Fruit fly (Drosophila melanogaster) whole organism, embryonic: ENCODE measurements around the gene DhpD.

Source experiments
- Antp ChIP-seq: fragments of 200-800 bp; sonication (Bioruptor generic); optimal IDR thresholded peaks from 3 replicates; lab custom pipeline; 2016; ENCODE audit warnings: missing biosample characterization, missing genetic modification characterization
- Atf-2 ChIP-seq: fragments of 200-800 bp; sonication (Bioruptor generic); optimal IDR thresholded peaks from 2 replicates; lab custom pipeline; 2016; ENCODE audit warnings: missing biosample characterization, missing genetic modification characterization
- CG1024 ChIP-seq: fragments of 200-800 bp; sonication (Bioruptor generic); IDR thresholded peaks from 2 replicates; pipeline ENCODE4 v1.3.6; 2022; ENCODE audit warnings: missing biosample characterization, missing genetic modification characterization
- CG1233 ChIP-seq: fragments of 200-800 bp; sonication (Bioruptor generic); optimal IDR thresholded peaks from 4 replicates; lab custom pipeline; 2018; ENCODE audit warnings: missing biosample characterization, mild to moderate bottlenecking, missing genetic modification characterization
- CG13296 ChIP-seq: fragments of 200-800 bp; sonication (Bioruptor generic); optimal IDR thresholded peaks from 3 replicates; lab custom pipeline; 2018; ENCODE audit warnings: missing biosample characterization, mild to moderate bottlenecking, missing genetic modification characterization
- CG17802 ChIP-seq: fragments of 200-800 bp; sonication (Bioruptor generic); optimal IDR thresholded peaks from 2 replicates; lab custom pipeline; 2018; ENCODE audit warnings: missing biosample characterization, mild to moderate bottlenecking, missing genetic modification characterization, moderate library complexity
- CG2202 ChIP-seq: fragments of 200-800 bp; sonication (Bioruptor generic); optimal IDR thresholded peaks from 2 replicates; lab custom pipeline; 2018; ENCODE audit warnings: missing biosample characterization, mild to moderate bottlenecking, missing genetic modification characterization
- CG30403 ChIP-seq: fragments of 200-800 bp; sonication (Bioruptor generic); optimal IDR thresholded peaks from 3 replicates; lab custom pipeline; 2016; ENCODE audit warnings: missing biosample characterization, missing genetic modification characterization
- CG34422 ChIP-seq: fragments of 200-800 bp; sonication (Bioruptor generic); IDR thresholded peaks from 3 replicates; pipeline ENCODE4 v1.3.6; 2022; ENCODE audit warnings: missing biosample characterization, missing genetic modification characterization
- CG6683 ChIP-seq: fragments of 200-800 bp; sonication (Bioruptor generic); optimal IDR thresholded peaks from 2 replicates; lab custom pipeline; 2017; ENCODE audit warnings: missing biosample characterization, mild to moderate bottlenecking, missing genetic modification characterization, missing genetic modification reagents
- CG6854 ChIP-seq: fragments of 200-800 bp; sonication (Bioruptor generic); optimal IDR thresholded peaks from 3 replicates; lab custom pipeline; 2017; ENCODE audit warnings: missing biosample characterization, mild to moderate bottlenecking, missing genetic modification characterization
- CG8944 ChIP-seq: fragments of 200-800 bp; sonication (Bioruptor generic); optimal IDR thresholded peaks from 3 replicates; lab custom pipeline; 2016; ENCODE audit warnings: missing biosample characterization, missing genetic modification characterization
- CG9215 ChIP-seq: fragments of 200-800 bp; sonication (Bioruptor generic); IDR thresholded peaks from 2 replicates; pipeline ENCODE4 v1.3.6; 2022; ENCODE audit warnings: missing biosample characterization, missing genetic modification characterization
- CG9437 ChIP-seq: fragments of 200-800 bp; sonication (Bioruptor generic); optimal IDR thresholded peaks from 2 replicates; lab custom pipeline; 2018; ENCODE audit warnings: missing biosample characterization, mild to moderate bottlenecking, missing genetic modification characterization
- CG9932 ChIP-seq: fragments of 200-800 bp; sonication (Bioruptor generic); IDR thresholded peaks from 2 replicates; pipeline ENCODE4 v1.3.6; 2022; ENCODE audit warnings: missing biosample characterization, missing genetic modification characterization
- CoRest ChIP-seq: fragments of 200-800 bp; sonication (Bioruptor generic); optimal IDR thresholded peaks from 3 replicates; lab custom pipeline; 2018; ENCODE audit warnings: missing biosample characterization, mild to moderate bottlenecking, missing genetic modification characterization, moderate library complexity
- Dad ChIP-seq: fragments of 200-800 bp; sonication (Bioruptor generic); optimal IDR thresholded peaks from 3 replicates; lab custom pipeline; 2016; ENCODE audit warnings: missing biosample characterization, missing genetic modification characterization
- Deaf1 ChIP-seq: fragments of 200-800 bp; optimal IDR thresholded peaks from 3 replicates; lab custom pipeline; 2019; ENCODE audit warnings: missing biosample characterization, mild to moderate bottlenecking, missing genetic modification characterization, moderate library complexity
- H2.0 ChIP-seq: fragments of 200-800 bp; sonication (Bioruptor generic); IDR thresholded peaks from 2 replicates; pipeline ENCODE4 v1.3.6; 2022; ENCODE audit warnings: missing biosample characterization, missing genetic modification characterization
- Hsf ChIP-seq: fragments of 200-800 bp; sonication (Bioruptor generic); optimal IDR thresholded peaks from 3 replicates; lab custom pipeline; 2016; ENCODE audit warnings: missing biosample characterization, missing genetic modification characterization
- Lpt ChIP-seq: fragments of >200 bp; optimal IDR thresholded peaks from 2 replicates; lab custom pipeline; 2018; ENCODE audit warnings: missing biosample characterization, missing genetic modification characterization
- Max ChIP-seq: fragments of 200-800 bp; sonication (Bioruptor generic); optimal IDR thresholded peaks from 2 replicates; lab custom pipeline; 2016; ENCODE audit warnings: missing biosample characterization, mild to moderate bottlenecking, missing genetic modification characterization
- Mrtf ChIP-seq: fragments of 200-800 bp; sonication (Bioruptor generic); IDR thresholded peaks from 3 replicates; pipeline ENCODE4 v1.3.6; 2022; ENCODE audit warnings: missing biosample characterization, missing genetic modification characterization
- NC2β ChIP-seq: fragments of 200-800 bp; sonication (Bioruptor generic); optimal IDR thresholded peaks from 2 replicates; lab custom pipeline; 2016; ENCODE audit warnings: missing biosample characterization, missing genetic modification characterization
- Neu2 ChIP-seq: fragments of 200-800 bp; sonication (Bioruptor generic); optimal IDR thresholded peaks from 3 replicates; lab custom pipeline; 2016; ENCODE audit warnings: missing biosample characterization, missing genetic modification characterization, borderline replicate concordance
- Nf-YC ChIP-seq: fragments of 200-800 bp; optimal IDR thresholded peaks from 3 replicates; lab custom pipeline; 2019; ENCODE audit warnings: missing biosample characterization, mild to moderate bottlenecking, missing genetic modification characterization, moderate library complexity
- NfI ChIP-seq: fragments of 200-800 bp; sonication (Bioruptor generic); optimal IDR thresholded peaks from 3 replicates; lab custom pipeline; 2018; ENCODE audit warnings: missing biosample characterization, mild to moderate bottlenecking, missing genetic modification characterization, moderate library complexity
- Oaz ChIP-seq: fragments of 200-800 bp; sonication (Bioruptor generic); IDR thresholded peaks from 2 replicates; pipeline ENCODE4 v1.3.6; 2022; ENCODE audit warnings: missing biosample characterization, missing genetic modification characterization
- Ptx1 ChIP-seq: fragments of 200-800 bp; sonication (Bioruptor generic); IDR thresholded peaks from 2 replicates; pipeline ENCODE4 v1.3.6; 2022; ENCODE audit warnings: missing biosample characterization, missing genetic modification characterization
- Rfx ChIP-seq: fragments of 200-800 bp; sonication (Bioruptor generic); IDR thresholded peaks from 2 replicates; pipeline ENCODE4 v1.3.6; 2022; ENCODE audit warnings: missing biosample characterization, missing genetic modification characterization
- chm ChIP-seq: fragments of 200-800 bp; sonication (Bioruptor generic); IDR thresholded peaks from 2 replicates; pipeline ENCODE4 v1.3.6; 2022; ENCODE audit warnings: missing biosample characterization, missing genetic modification characterization
- crol ChIP-seq: fragments of 200-800 bp; sonication (Bioruptor generic); IDR thresholded peaks from 2 replicates; pipeline ENCODE4 v1.3.6; 2022; ENCODE audit warnings: missing biosample characterization, missing genetic modification characterization
- dysf ChIP-seq: fragments of 200-800 bp; sonication (Bioruptor generic); IDR thresholded peaks from 3 replicates; pipeline ENCODE4 v1.3.6; 2022; ENCODE audit warnings: missing biosample characterization, missing genetic modification characterization
- en ChIP-seq: fragments of 200-800 bp; sonication (Bioruptor generic); optimal IDR thresholded peaks from 2 replicates; lab custom pipeline; 2016; ENCODE audit warnings: missing biosample characterization, missing genetic modification characterization
- eve ChIP-seq, 2 experiments: fragments of >200 bp; optimal IDR thresholded peaks; 2 replicates each; lab custom pipeline; 2017; ENCODE audit warnings: missing biosample characterization in 2 of 2, missing genetic modification characterization in 2 of 2
- gcm2 ChIP-seq: fragments of 200-800 bp; sonication (Bioruptor generic); optimal IDR thresholded peaks from 2 replicates; lab custom pipeline; 2016; ENCODE audit warnings: missing biosample characterization, missing genetic modification characterization
- gfzf ChIP-seq: fragments of 200-800 bp; sonication (Bioruptor generic); optimal IDR thresholded peaks from 2 replicates; lab custom pipeline; 2016; ENCODE audit warnings: missing biosample characterization, mild to moderate bottlenecking, missing genetic modification characterization, moderate library complexity
- grau ChIP-seq: fragments of 200-800 bp; optimal IDR thresholded peaks from 3 replicates; lab custom pipeline; 2019; ENCODE audit warnings: missing biosample characterization, mild to moderate bottlenecking, missing genetic modification characterization, moderate library complexity
- gt ChIP-seq: fragments of 200-800 bp; sonication (Bioruptor generic); IDR thresholded peaks from 2 replicates; pipeline ENCODE4 v1.3.6; 2022; ENCODE audit warnings: missing biosample characterization, missing genetic modification characterization
- hb ChIP-seq: fragments of 200-800 bp; sonication (Bioruptor generic); IDR thresholded peaks from 3 replicates; pipeline ENCODE4 v1.3.6; 2022; ENCODE audit warnings: missing biosample characterization, missing genetic modification characterization; ENCODE audit not compliant: partially characterized antibody
- pfk ChIP-seq: fragments of 200-800 bp; sonication (Bioruptor generic); optimal IDR thresholded peaks from 2 replicates; lab custom pipeline; 2018; ENCODE audit warnings: missing biosample characterization, mild to moderate bottlenecking, missing genetic modification characterization, moderate library complexity
- pho ChIP-seq: fragments of 200-800 bp; sonication (Bioruptor generic); optimal IDR thresholded peaks from 2 replicates; lab custom pipeline; 2016; ENCODE audit warnings: missing biosample characterization, missing genetic modification characterization
- rib ChIP-seq: fragments of 200-800 bp; sonication (Bioruptor generic); IDR thresholded peaks from 2 replicates; pipeline ENCODE4 v1.3.6; 2022; ENCODE audit warnings: missing biosample characterization, missing genetic modification characterization
- schlank ChIP-seq: fragments of 200-800 bp; sonication (Bioruptor generic); optimal IDR thresholded peaks from 2 replicates; lab custom pipeline; 2018; ENCODE audit warnings: missing biosample characterization, mild to moderate bottlenecking, missing genetic modification characterization
- sima ChIP-seq: fragments of 200-800 bp; sonication (Bioruptor generic); optimal IDR thresholded peaks from 2 replicates; lab custom pipeline; 2016; ENCODE audit warnings: missing biosample characterization, missing genetic modification characterization
- stwl ChIP-seq: fragments of 200-800 bp; sonication (Bioruptor generic); optimal IDR thresholded peaks from 3 replicates; lab custom pipeline; 2018; ENCODE audit warnings: missing biosample characterization, mild to moderate bottlenecking, missing genetic modification characterization, moderate library complexity
- tio ChIP-seq: fragments of 200-800 bp; sonication (Bioruptor generic); optimal IDR thresholded peaks from 2 replicates; lab custom pipeline; 2017; ENCODE audit warnings: missing biosample characterization, missing genetic modification characterization, inconsistent platforms
- tna ChIP-seq: fragments of 200-800 bp; sonication (Bioruptor generic); IDR thresholded peaks from 2 replicates; pipeline ENCODE4 v1.3.6; 2022; ENCODE audit warnings: missing biosample characterization, missing genetic modification characterization; ENCODE audit not compliant: partially characterized antibody
- toy ChIP-seq: fragments of 200-800 bp; sonication (Bioruptor generic); IDR thresholded peaks from 2 replicates; pipeline ENCODE4 v1.3.6; 2022; ENCODE audit warnings: missing biosample characterization, missing genetic modification characterization
- twi ChIP-seq: fragments of 200-800 bp; optimal IDR thresholded peaks from 2 replicates; lab custom pipeline; 2019; ENCODE audit warnings: missing biosample characterization, mild to moderate bottlenecking, missing genetic modification characterization, moderate library complexity
- usp ChIP-seq: fragments of >200 bp; optimal IDR thresholded peaks from 2 replicates; lab custom pipeline; 2017; ENCODE audit warnings: missing biosample characterization, missing genetic modification characterization
- zen ChIP-seq: fragments of 200-800 bp; sonication (Bioruptor generic); optimal IDR thresholded peaks from 3 replicates; lab custom pipeline; 2018; ENCODE audit warnings: missing biosample characterization, mild to moderate bottlenecking, missing genetic modification characterization, moderate library complexity

DhpD gene

dm6 chr3R:4214038-4214437 is 15.0 kb downstream of the DhpD start (continued):
- TF ChIP-seq eve (GFP tag; optimal IDR thresholded peaks at IDR 0.05; lab: Kevin White, UChicago) = no peak
- peak; percentile 89 for TF ChIP-seq Antp (GFP tag; lab: Kevin White, UChicago)
- peak; percentile 71 for TF ChIP-seq Oaz (GFP tag; lab: Robert Waterston, UW)
- peak; percentile 69 for TF ChIP-seq CG30403 (GFP tag; lab: Kevin White, UChicago)
- peak; percentile 39 for TF ChIP-seq CG9437 (GFP tag; lab: Kevin White, UChicago)
- TF ChIP-seq Dad (GFP tag; lab: Kevin White, UChicago) = peak; percentile 72
- TF ChIP-seq grau (tag; lab: Kevin White, UChicago) = peak; percentile 70
- peak; percentile 88 for TF ChIP-seq Rfx (GFP tag; lab: Robert Waterston, UW)
- no peak for TF ChIP-seq twi (tag; lab: Kevin White, UChicago)
- peak; percentile 35 for TF ChIP-seq pho
- no peak for TF ChIP-seq hb (GFP tag; lab: Robert Waterston, UW)
- peak; percentile 75; the same call in 1 of the 2 replicates for TF ChIP-seq gt (GFP tag; lab: Robert Waterston, UW)
- TF ChIP-seq CG6683 (GFP tag; lab: Kevin White, UChicago) = no peak
- peak; percentile 9 for TF ChIP-seq Deaf1 (tag; lab: Kevin White, UChicago)
- peak; percentile 68 for TF ChIP-seq CoRest (tag; lab: Kevin White, UChicago)
- TF ChIP-seq CG13296 (GFP tag; lab: Kevin White, UChicago) = peak; percentile 52
- peak; percentile 68 for TF ChIP-seq CG8944 (GFP tag; lab: Kevin White, UChicago)
- no peak for TF ChIP-seq sima (GFP tag; lab: Kevin White, UChicago)
- TF ChIP-seq Atf-2 (GFP tag; lab: Kevin White, UChicago) = peak; percentile 59
- TF ChIP-seq CG6854 = no peak
- TF ChIP-seq gcm2 = peak; percentile 69
- TF ChIP-seq CG34422 (GFP tag; lab: Robert Waterston, UW) = peak; percentile 90
- no peak for TF ChIP-seq gfzf (GFP tag; lab: Kevin White, UChicago)
- TF ChIP-seq Neu2 (GFP tag; lab: Kevin White, UChicago) = no peak
- TF ChIP-seq CG9215 (GFP tag; lab: Robert Waterston, UW) = peak; percentile 69
- TF ChIP-seq Lpt (GFP tag; lab: Kevin White, UChicago) = no peak
- TF ChIP-seq usp = no peak
- TF ChIP-seq H2.0 (GFP tag; lab: Robert Waterston, UW) = peak; percentile 85
- TF ChIP-seq Ptx1 (GFP tag; lab: Robert Waterston, UW) = peak; percentile 94
- peak; percentile 70 for TF ChIP-seq NfI
- no peak for TF ChIP-seq pfk (GFP tag; lab: Kevin White, UChicago)
- TF ChIP-seq Max (GFP tag; lab: Kevin White, UChicago) = peak; percentile 40
- TF ChIP-seq schlank = peak; percentile 22
- TF ChIP-seq zen (tag; lab: Kevin White, UChicago) = peak; percentile 35
- TF ChIP-seq toy (GFP tag; lab: Robert Waterston, UW) = peak; percentile 61; the same call in 1 of the 2 replicates
- TF ChIP-seq CG2202 = no peak
- TF ChIP-seq CG1024 = peak; percentile 84
- TF ChIP-seq CG9932 (GFP tag; lab: Robert Waterston, UW) = peak; percentile 55; the same call in 1 of the 2 replicates
- TF ChIP-seq chm (GFP tag; lab: Robert Waterston, UW) = peak; percentile 50; the same call in 1 of the 2 replicates
- peak; percentile 56 for TF ChIP-seq CG1233 (GFP tag; lab: Kevin White, UChicago)
- TF ChIP-seq stwl (tag; lab: Kevin White, UChicago) = no peak
- peak; percentile 58 for TF ChIP-seq NC2β (GFP tag; lab: Kevin White, UChicago)
- no peak for TF ChIP-seq crol (GFP tag; lab: Robert Waterston, UW)
- TF ChIP-seq CG17802 = peak; percentile 45
- TF ChIP-seq en = peak; percentile 46
- peak; percentile 91 for TF ChIP-seq Mrtf
- TF ChIP-seq rib = peak; percentile 46; the same call in 1 of the 2 replicates
- no peak for TF ChIP-seq tna (GFP tag; lab: Robert Waterston, UW)
- TF ChIP-seq Hsf (GFP tag; lab: Kevin White, UChicago) = peak; percentile 71
- peak; percentile 14 for TF ChIP-seq tio
- TF ChIP-seq dysf = peak; percentile 91
- TF ChIP-seq Nf-YC (tag; lab: Kevin White, UChicago) = peak; percentile 27
